Worm (Caenorhabditis elegans) whole organism, mixed stage, embryonic: Measurements from ENCODE around the gene srh-52.

Source experiments
- M03D4.4 ChIP-seq: sonication (generic microtip); optimal IDR thresholded peaks from 2 replicates; lab custom pipeline; 2017; ENCODE audit warnings: mild to moderate bottlenecking, missing genetic modification characterization, missing compliant biosample characterization
- blmp-1 ChIP-seq: fragments of 150-350 bp; optimal IDR thresholded peaks from 2 replicates; lab custom pipeline; 2014; ENCODE audit warnings: missing biosample characterization, missing genetic modification characterization
- ceh-39 ChIP-seq: fragments of 150-350 bp; optimal IDR thresholded peaks from 2 replicates; lab custom pipeline; 2014; ENCODE audit warnings: missing biosample characterization, missing genetic modification characterization
- ceh-43 ChIP-seq: fragments of 200-800 bp; sonication (Bioruptor generic); optimal IDR thresholded peaks from 2 replicates; lab custom pipeline; 2018; ENCODE audit warnings: mild to moderate bottlenecking, missing genetic modification characterization, moderate library complexity, missing compliant biosample characterization
- ceh-83 ChIP-seq: fragments of 200-800 bp; sonication (Bioruptor generic); optimal IDR thresholded peaks from 2 replicates; lab custom pipeline; 2018; ENCODE audit warnings: mild to moderate bottlenecking, missing genetic modification characterization, missing compliant biosample characterization
- ces-1 ChIP-seq: fragments of 150-350 bp; optimal IDR thresholded peaks from 2 replicates; lab custom pipeline; 2014; ENCODE audit warnings: missing biosample characterization, missing genetic modification reagents, missing genetic modification characterization
- cnd-1 ChIP-seq: fragments of 200-800 bp; sonication (Bioruptor generic); optimal IDR thresholded peaks from 2 replicates; lab custom pipeline; 2018; ENCODE audit warnings: mild to moderate bottlenecking, missing genetic modification characterization, missing compliant biosample characterization
- drap-1 ChIP-seq: fragments of 200-800 bp; sonication (Bioruptor generic); optimal IDR thresholded peaks from 3 replicates; lab custom pipeline; 2018; ENCODE audit warnings: mild to moderate bottlenecking, missing genetic modification characterization, missing compliant biosample characterization
- elt-1 ChIP-seq: sonication (generic microtip); optimal IDR thresholded peaks from 2 replicates; lab custom pipeline; 2017; ENCODE audit warnings: missing genetic modification characterization, mild to moderate bottlenecking, missing compliant biosample characterization, antibody characterized with exemption, moderate library complexity, borderline replicate concordance; ENCODE audit not compliant: insufficient read depth
- elt-3 ChIP-seq: fragments of 150-350 bp; optimal IDR thresholded peaks from 2 replicates; lab custom pipeline; 2014; ENCODE audit warnings: missing biosample characterization, missing genetic modification characterization
- flh-1 ChIP-seq: fragments of 200-800 bp; sonication (Bioruptor generic); optimal IDR thresholded peaks from 2 replicates; lab custom pipeline; 2018; ENCODE audit warnings: mild to moderate bottlenecking, missing genetic modification characterization, moderate library complexity, missing compliant biosample characterization
- ham-2 ChIP-seq: fragments of 200-800 bp; sonication (Bioruptor generic); optimal IDR thresholded peaks from 2 replicates; lab custom pipeline; 2018; ENCODE audit warnings: mild to moderate bottlenecking, missing genetic modification characterization, missing compliant biosample characterization
- hlh-1 ChIP-seq: fragments of 150-350 bp; optimal IDR thresholded peaks from 2 replicates; lab custom pipeline; 2014; ENCODE audit warnings: missing biosample characterization, missing genetic modification reagents, missing genetic modification characterization
- lin-32 ChIP-seq: fragments of 200-800 bp; sonication (Bioruptor generic); optimal IDR thresholded peaks from 2 replicates; lab custom pipeline; 2018; ENCODE audit warnings: mild to moderate bottlenecking, missing genetic modification characterization, missing compliant biosample characterization
- lsy-2 ChIP-seq: fragments of 150-350 bp; optimal IDR thresholded peaks from 2 replicates; lab custom pipeline; 2014; ENCODE audit warnings: missing biosample characterization, missing genetic modification characterization
- mab-5 ChIP-seq: fragments of 150-350 bp; optimal IDR thresholded peaks from 2 replicates; lab custom pipeline; 2014; ENCODE audit warnings: missing biosample characterization, missing genetic modification characterization
- mep-1 ChIP-seq: fragments of 150-350 bp; optimal IDR thresholded peaks from 2 replicates; lab custom pipeline; 2017; ENCODE audit warnings: missing biosample characterization, missing genetic modification reagents, missing genetic modification characterization, inconsistent platforms
- nhr-12 ChIP-seq: fragments of 150-350 bp; optimal IDR thresholded peaks from 2 replicates; lab custom pipeline; 2014; ENCODE audit warnings: missing biosample characterization, missing genetic modification characterization
- nhr-2 ChIP-seq: fragments of 150-350 bp; optimal IDR thresholded peaks from 2 replicates; lab custom pipeline; 2014; ENCODE audit warnings: missing biosample characterization, missing genetic modification characterization
- nhr-237 ChIP-seq: fragments of 150-350 bp; optimal IDR thresholded peaks from 2 replicates; lab custom pipeline; 2014; ENCODE audit warnings: missing biosample characterization, missing genetic modification characterization
- nhr-28 ChIP-seq: fragments of 150-350 bp; optimal IDR thresholded peaks from 2 replicates; lab custom pipeline; 2014; ENCODE audit warnings: missing biosample characterization, missing genetic modification characterization
- nhr-76 ChIP-seq: sonication (generic microtip); optimal IDR thresholded peaks from 2 replicates; lab custom pipeline; 2017; ENCODE audit warnings: missing biosample characterization, missing genetic modification characterization
- pha-4 ChIP-seq: fragments of 150-350 bp; optimal IDR thresholded peaks from 2 replicates; lab custom pipeline; 2018; ENCODE audit warnings: missing biosample characterization, missing genetic modification reagents, missing genetic modification characterization
- sem-2 ChIP-seq: fragments of 200-800 bp; sonication (Bioruptor generic); optimal IDR thresholded peaks from 2 replicates; lab custom pipeline; 2018; ENCODE audit warnings: mild to moderate bottlenecking, missing genetic modification characterization, missing compliant biosample characterization
- sptf-1 ChIP-seq: sonication (generic microtip); optimal IDR thresholded peaks from 2 replicates; lab custom pipeline; 2017; ENCODE audit warnings: mild to moderate bottlenecking, missing genetic modification characterization, moderate library complexity, missing compliant biosample characterization
- unc-120 ChIP-seq: sonication (generic microtip); optimal IDR thresholded peaks from 2 replicates; lab custom pipeline; 2017; ENCODE audit warnings: missing genetic modification characterization, missing compliant biosample characterization; ENCODE audit not compliant: poor library complexity, severe bottlenecking
- unc-39 ChIP-seq: fragments of 150-350 bp; optimal IDR thresholded peaks from 2 replicates; lab custom pipeline; 2014; ENCODE audit warnings: missing biosample characterization, missing genetic modification characterization
- unc-62 ChIP-seq: fragments of 150-350 bp; optimal IDR thresholded peaks from 2 replicates; lab custom pipeline; 2014; ENCODE audit warnings: missing biosample characterization, missing genetic modification reagents, missing genetic modification characterization
- zip-8 ChIP-seq: fragments of 150-350 bp; optimal IDR thresholded peaks from 2 replicates; lab custom pipeline; 2014; ENCODE audit warnings: missing biosample characterization, missing genetic modification characterization

Gene srh-52

ce11 chrV:15341404-15341803 lies 34.7 kb downstream of the srh-52 start, which contains the start of gene clec-229:
clec-229 (minus strand) TSS chrV:15341504.
- TF ChIP-seq ham-2 (GFP tag; lab: Kevin White, UChicago) (no peak), drap-1 (GFP tag; lab: Kevin White, UChicago) (no peak), M03D4.4 (no peak), lin-32 (GFP tag; lab: Kevin White, UChicago) (no peak), sem-2 (GFP tag; lab: Kevin White, UChicago) (no peak), elt-3 (tag; lab: Kevin White, UChicago) (no peak), cnd-1 (tag; lab: Kevin White, UChicago) (no peak), flh-1 (GFP tag; lab: Kevin White, UChicago) (no peak), elt-1 (tag; lab: Kevin White, UChicago) (no peak), ceh-39 (no peak), unc-120 (tag; lab: Kevin White, UChicago) (no peak), nhr-12 (tag; lab: Kevin White, UChicago) (no peak), unc-39 (tag; lab: Kevin White, UChicago) (no peak), zip-8 (tag; lab: Kevin White, UChicago) (no peak), nhr-2 (no peak), pha-4 (tag; lab: Kevin White, UChicago) (no peak), nhr-237 (tag; lab: Kevin White, UChicago) (no peak), lsy-2 (tag; lab: Kevin White, UChicago) (no peak), mep-1 (tag; lab: Kevin White, UChicago) (no peak)
- TF ChIP-seq, all 35 proteins: peak for 0

- TF ChIP-seq zip-8 (tag; lab: Kevin White, UChicago) (no peak), mab-5 (tag; lab: Kevin White, UChicago) (no peak), cnd-1 (tag; lab: Kevin White, UChicago) (no peak), elt-3 (tag; lab: Kevin White, UChicago) (no peak), ces-1 (GFP tag; lab: Kevin White, UChicago) (no peak), hlh-1 (tag; lab: Kevin White, UChicago) (no peak), ceh-43 (GFP tag; lab: Kevin White, UChicago) (no peak), nhr-28 (tag; lab: Kevin White, UChicago) (no peak)
These were observed 36.8 kb downstream of the srh-52 start, which contains the start of gene clec-228 for ce11 chrV:15339363-15339762. clec-228 (minus strand) TSS chrV:15339463.

ce11 chrV:15337405-15337804 lies 38.7 kb downstream of the srh-52 start, which contains the start of gene wrt-7:
wrt-7 (minus strand) TSS chrV:15337505.
- no peak for TF ChIP-seq lin-32 (GFP tag; lab: Kevin White, UChicago)
- TF ChIP-seq nhr-12 (tag; lab: Kevin White, UChicago), result no peak
- TF ChIP-seq elt-1 (tag; lab: Kevin White, UChicago), result no peak
- TF ChIP-seq nhr-76 (tag; lab: Kevin White, UChicago), result no peak
- TF ChIP-seq nhr-237 (tag; lab: Kevin White, UChicago), result no peak
- no peak for TF ChIP-seq ceh-83
- TF ChIP-seq ceh-43 (GFP tag; lab: Kevin White, UChicago), result no peak
- TF ChIP-seq zip-8 (tag; lab: Kevin White, UChicago), result no peak

- TF ChIP-seq sptf-1 (tag; lab: Kevin White, UChicago), result no peak
- no peak for TF ChIP-seq ceh-43 (GFP tag; lab: Kevin White, UChicago)
- TF ChIP-seq lsy-2 (tag; lab: Kevin White, UChicago), result no peak
- no peak for TF ChIP-seq unc-39 (tag; lab: Kevin White, UChicago)
- no peak for TF ChIP-seq elt-1 (tag; lab: Kevin White, UChicago)
- TF ChIP-seq ceh-39, result no peak
- no peak for TF ChIP-seq M03D4.4
- no peak for TF ChIP-seq blmp-1 (tag; lab: Kevin White, UChicago)
- TF ChIP-seq flh-1 (GFP tag; lab: Kevin White, UChicago), result no peak
- no peak for TF ChIP-seq unc-62
These were observed 43.3 kb downstream of the srh-52 start, which contains the start of gene srw-113 for ce11 chrV:15332851-15333250. srw-113 (plus strand) TSS chrV:15333151.

- no peak for TF ChIP-seq cnd-1 (tag; lab: Kevin White, UChicago)
- peak; percentile 70 for TF ChIP-seq zip-8 (tag; lab: Kevin White, UChicago)
- TF ChIP-seq, all 35 proteins: peak for 1
These were observed 45.8 kb downstream of the srh-52 start, which contains the start of gene srh-295 for ce11 chrV:15330314-15330713. srh-295 (plus strand) TSS chrV:15330614.
